Fruit fly (Drosophila melanogaster): ENCODE results near the gene CG42324.

DNA sequence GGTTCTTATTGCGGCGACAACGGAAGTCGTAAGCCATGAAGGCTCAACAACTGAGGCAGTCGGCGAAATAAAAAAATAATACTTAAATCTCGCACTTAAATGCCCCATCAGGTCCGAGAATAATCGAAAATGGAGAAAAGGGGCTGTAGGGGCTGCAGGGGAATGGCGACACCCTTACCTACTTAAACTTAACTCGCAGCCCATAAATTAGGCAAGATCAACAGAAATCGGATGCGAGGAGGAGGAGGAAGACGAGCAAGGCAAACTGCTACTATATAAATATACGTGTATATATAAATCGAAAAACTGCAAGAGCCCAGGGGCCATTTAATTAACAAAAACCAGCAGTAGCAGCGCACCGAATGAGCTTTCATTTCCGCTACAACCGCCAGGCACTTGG, 32.6 kb upstream of the CG42324 start:
- TF ChIP-seq CG8478 (optimal IDR thresholded peaks at IDR 0.05): no peak
- no peak for TF ChIP-seq usp (GFP tag; optimal IDR thresholded peaks at IDR 0.05)
- no peak for TF ChIP-seq psq (optimal IDR thresholded peaks at IDR 0.05)
- TF ChIP-seq pan (optimal IDR thresholded peaks at IDR 0.05): no peak
- no peak for TF ChIP-seq Dll (optimal IDR thresholded peaks at IDR 0.05)
